Worm (Caenorhabditis elegans): Measurements from ENCODE around the gene talp-3.

talp-3 gene

DNA sequence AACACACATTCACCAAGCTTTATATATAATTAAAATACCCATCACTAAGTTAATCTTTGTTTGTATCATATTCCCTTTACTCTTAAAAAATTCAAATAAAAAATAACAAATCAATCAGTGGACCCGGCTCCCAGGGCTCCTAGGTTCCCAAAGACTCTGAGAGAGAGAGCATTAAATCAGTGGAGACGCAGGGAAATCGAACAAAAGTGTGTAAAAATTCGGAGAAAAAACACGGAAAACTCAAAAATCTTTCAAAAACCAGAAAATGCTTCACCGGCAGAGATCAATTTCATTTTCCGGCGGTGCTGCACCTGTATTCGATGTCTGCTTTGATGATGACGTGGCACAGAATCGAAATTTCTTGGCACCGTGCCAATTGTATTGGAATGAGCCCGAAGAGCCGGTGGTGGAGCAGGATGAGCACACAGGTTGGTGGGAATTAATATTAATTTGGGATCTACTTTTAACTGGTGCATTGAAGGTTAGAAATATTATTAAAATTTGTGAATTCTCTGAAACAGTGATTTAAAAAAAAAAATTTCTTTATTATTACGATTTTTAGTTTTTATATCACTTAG is 5.0 kb upstream of the talp-3 start, which contains the start of gene anoh-2 (continued):
- TF ChIP-seq B0261.1 (tag; optimal IDR thresholded peaks at IDR 0.05): no peak
- no peak for TF ChIP-seq F52B5.7 (tag; optimal IDR thresholded peaks at IDR 0.05)
- TF ChIP-seq egrh-3 (GFP tag; IDR thresholded peaks at IDR 0.05): no peak
- peak; percentile 30; the same call in 1 of the 2 replicates for TF ChIP-seq D2030.7 (GFP tag; IDR thresholded peaks at IDR 0.05)
- no peak for TF ChIP-seq ceh-58 (GFP tag; IDR thresholded peaks at IDR 0.05)
- TF ChIP-seq nfya-1 (tag; optimal IDR thresholded peaks at IDR 0.05; ENCODE audit: borderline replicate concordance, insufficient read depth): no peak
- no peak for TF ChIP-seq madf-3 (GFP tag; IDR thresholded peaks at IDR 0.05)
- TF ChIP-seq ZK185.1 (tag; optimal IDR thresholded peaks at IDR 0.05; ENCODE audit: poor library complexity, severe bottlenecking): no peak
- no peak for TF ChIP-seq F22D6.2 (tag; optimal IDR thresholded peaks at IDR 0.05)
- TF ChIP-seq lin-40 (tag; optimal IDR thresholded peaks at IDR 0.05): no peak
- TF ChIP-seq snpc-3.4 (tag; optimal IDR thresholded peaks at IDR 0.05): no peak
- peak; percentile 49 for TF ChIP-seq tbp1 (GFP tag; optimal IDR thresholded peaks at IDR 0.05)
- TF ChIP-seq attf-5 (GFP tag; optimal IDR thresholded peaks at IDR 0.05): no peak
- TF ChIP-seq dpff-1 (tag; optimal IDR thresholded peaks at IDR 0.05): no peak
- TF ChIP-seq F55B11.4 (tag; optimal IDR thresholded peaks at IDR 0.05; ENCODE audit: borderline replicate concordance, insufficient read depth): no peak
- no peak for TF ChIP-seq F33H1.4 (GFP tag; IDR thresholded peaks at IDR 0.05)
- no peak for TF ChIP-seq zfh-2 (GFP tag; conservative IDR thresholded peaks at IDR 0.05)
- TF ChIP-seq K12H6.12 (tag; optimal IDR thresholded peaks at IDR 0.05): no peak
- TF ChIP-seq nhr-179 (tag; optimal IDR thresholded peaks at IDR 0.05): no peak
- TF ChIP-seq F37B4.10 (GFP tag; IDR thresholded peaks at IDR 0.05): no peak
- 0 out of 2 replicates have a peak, but pooled peaks have one; percentile 21 for TF ChIP-seq mcd-1 (GFP tag; IDR thresholded peaks at IDR 0.05)
- no peak for TF ChIP-seq rpc-1 (optimal IDR thresholded peaks at IDR 0.05)
- no peak for TF ChIP-seq rpc-1 (tag; optimal IDR thresholded peaks at IDR 0.05)
- TF ChIP-seq ztf-18 (tag; optimal IDR thresholded peaks at IDR 0.05): peak; percentile 28
- TF ChIP-seq bed-1 (GFP tag; IDR thresholded peaks at IDR 0.05): no peak
- no peak for TF ChIP-seq lin-35 (GFP tag; optimal IDR thresholded peaks at IDR 0.05)
- no peak for TF ChIP-seq mxl-1 (tag; optimal IDR thresholded peaks at IDR 0.05)
- TF ChIP-seq tbx-9 (tag; optimal IDR thresholded peaks at IDR 0.05; ENCODE audit: borderline replicate concordance): no peak
- no peak for TF ChIP-seq ets-4 (GFP tag; optimal IDR thresholded peaks at IDR 0.05)
- no peak for TF ChIP-seq aptf-3 (GFP tag; IDR thresholded peaks at IDR 0.05)
- no peak for TF ChIP-seq ztf-3 (GFP tag; optimal IDR thresholded peaks at IDR 0.05)
- no peak for TF ChIP-seq rec-8 (tag; optimal IDR thresholded peaks at IDR 0.05)
- no peak for TF ChIP-seq sdz-38 (tag; optimal IDR thresholded peaks at IDR 0.05)
- peak; percentile 54 for TF ChIP-seq madf-6 (GFP tag; IDR thresholded peaks at IDR 0.05)
- peak; percentile 81 for TF ChIP-seq B0336.3 (GFP tag; IDR thresholded peaks at IDR 0.05)
- peak; percentile 54 for TF ChIP-seq snpc-4 (GFP tag; optimal IDR thresholded peaks at IDR 0.05)
- TF ChIP-seq snpc-4 (tag; optimal IDR thresholded peaks at IDR 0.05): peak in 3 of 4 experiments; percentile 10 to 94 (median 16)
- no peak for TF ChIP-seq B0035.1 (tag; optimal IDR thresholded peaks at IDR 0.05)
- TF ChIP-seq ceh-79 (tag; optimal IDR thresholded peaks at IDR 0.05): no peak
- no peak for TF ChIP-seq B0019.2 (GFP tag; conservative IDR thresholded peaks at IDR 0.05)
- TF ChIP-seq die-1 (tag; optimal IDR thresholded peaks at IDR 0.05): peak; percentile 29
- TF ChIP-seq ccch-3 (GFP tag; optimal IDR thresholded peaks at IDR 0.05): no peak
- TF ChIP-seq ekl-4 (GFP tag; IDR thresholded peaks at IDR 0.05): no peak
- 0 out of 2 replicates have a peak, but pooled peaks have one; percentile 51 for TF ChIP-seq Y53G8AR.9 (GFP tag; conservative IDR thresholded peaks at IDR 0.05)
- TF ChIP-seq rcor-1 (GFP tag; IDR thresholded peaks at IDR 0.05): no peak
- no peak for TF ChIP-seq Y95B8A.8 (GFP tag; IDR thresholded peaks at IDR 0.05)
- no peak for TF ChIP-seq ceh-40 (GFP tag; IDR thresholded peaks at IDR 0.05)
- TF ChIP-seq lin-54 (GFP tag; optimal IDR thresholded peaks at IDR 0.05): no peak
- no peak for TF ChIP-seq nhr-80 (tag; optimal IDR thresholded peaks at IDR 0.05)
